Fruit fly (Drosophila melanogaster): ENCODE data around the gene CG1806.

DNA sequence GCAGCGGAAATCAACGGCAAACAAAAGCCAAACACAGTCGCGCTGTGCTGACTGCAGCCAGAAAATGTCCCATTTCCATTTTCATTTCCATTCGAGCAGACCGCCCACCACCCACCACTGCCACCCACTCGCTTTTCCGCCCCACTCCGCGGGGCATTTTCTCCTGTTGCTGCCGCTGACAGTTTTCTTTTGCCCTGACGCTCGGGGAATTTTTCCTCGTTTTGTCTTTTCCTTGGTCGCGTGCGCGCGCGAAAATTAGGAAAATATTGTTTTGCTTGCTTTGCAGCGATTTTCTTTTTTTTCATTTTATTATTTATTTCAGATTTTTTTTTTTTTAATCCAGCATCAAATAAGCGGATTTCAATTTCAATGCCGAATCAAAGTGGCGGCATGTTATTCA is 43.3 kb downstream of the CG1806 start:
- TF ChIP-seq Sin3A (optimal IDR thresholded peaks at IDR 0.05) (no peak), h (optimal IDR thresholded peaks at IDR 0.05) (no peak), psq (optimal IDR thresholded peaks at IDR 0.05) (no peak), ttk (optimal IDR thresholded peaks at IDR 0.05) (no peak), insv (optimal IDR thresholded peaks at IDR 0.05) (no peak), Myc (optimal IDR thresholded peaks at IDR 0.05) (no peak)

Data from Kc167 (cell line).